Worm (Caenorhabditis elegans): ENCODE results near the gene klc-1.

ce11 chrIV:11037118-11037719 lies 46.3 kb upstream of the klc-1 start:
- no peak for TF ChIP-seq cog-1 (tag; optimal IDR thresholded peaks at IDR 0.05)
- no peak for TF ChIP-seq flt-1 (GFP tag; IDR thresholded peaks at IDR 0.05)
- no peak for TF ChIP-seq ztf-29 (GFP tag; IDR thresholded peaks at IDR 0.05)
- no peak for TF ChIP-seq med-1 (GFP tag; optimal IDR thresholded peaks at IDR 0.05; ENCODE audit: insufficient read depth)

All from whole organism, midembryonic.